Worm (Caenorhabditis elegans) whole organism, late embryonic: ENCODE data around the gene ung-1.

Experiments used
- C08G9.2 ChIP-seq: sonication (generic microtip); optimal IDR thresholded peaks from 2 replicates; lab custom pipeline; 2016; ENCODE audit warnings: mild to moderate bottlenecking, missing genetic modification characterization, moderate library complexity, missing compliant biosample characterization
- F13H6.1 ChIP-seq: sonication (generic microtip); optimal IDR thresholded peaks from 2 replicates; lab custom pipeline; 2016; ENCODE audit warnings: missing genetic modification characterization, missing compliant biosample characterization
- K02D7.2 ChIP-seq: sonication (generic microtip); optimal IDR thresholded peaks from 2 replicates; lab custom pipeline; 2017; ENCODE audit warnings: mild to moderate bottlenecking, missing genetic modification characterization, missing compliant biosample characterization
- T23F11.4 ChIP-seq: fragments of 200-800 bp; sonication (Bioruptor generic); optimal IDR thresholded peaks from 2 replicates; lab custom pipeline; 2018; ENCODE audit warnings: mild to moderate bottlenecking, missing genetic modification characterization, missing compliant biosample characterization
- ahr-1 ChIP-seq: sonication (generic microtip); optimal IDR thresholded peaks from 2 replicates; lab custom pipeline; 2016; ENCODE audit warnings: missing genetic modification characterization, missing compliant biosample characterization
- ama-1 ChIP-seq: fragments of 150-350 bp; optimal IDR thresholded peaks from 2 replicates; lab custom pipeline; 2014
- ceh-14 ChIP-seq: sonication (generic microtip); optimal IDR thresholded peaks from 2 replicates; lab custom pipeline; 2016; ENCODE audit warnings: missing genotype, missing genetic modification characterization, missing compliant biosample characterization
- ceh-18 ChIP-seq: sonication (generic microtip); optimal IDR thresholded peaks from 2 replicates; lab custom pipeline; 2016; ENCODE audit warnings: missing genetic modification characterization, missing compliant biosample characterization
- ceh-19 ChIP-seq: fragments of 200-800 bp; sonication (Bioruptor generic); optimal IDR thresholded peaks from 2 replicates; lab custom pipeline; 2018; ENCODE audit warnings: mild to moderate bottlenecking, missing genetic modification characterization, missing compliant biosample characterization
- ceh-24 ChIP-seq: sonication (generic microtip); optimal IDR thresholded peaks from 2 replicates; lab custom pipeline; 2016; ENCODE audit warnings: mild to moderate bottlenecking, missing genetic modification characterization, missing compliant biosample characterization
- ceh-34 ChIP-seq: sonication (generic microtip); optimal IDR thresholded peaks from 2 replicates; lab custom pipeline; 2016; ENCODE audit warnings: mild to moderate bottlenecking, missing genetic modification characterization, missing compliant biosample characterization
- ceh-48 ChIP-seq: sonication (generic microtip); optimal IDR thresholded peaks from 2 replicates; lab custom pipeline; 2016; ENCODE audit warnings: missing genetic modification characterization, inconsistent platforms, missing compliant biosample characterization
- ceh-6 ChIP-seq: fragments of 200-800 bp; sonication (Bioruptor generic); optimal IDR thresholded peaks from 2 replicates; lab custom pipeline; 2018; ENCODE audit warnings: mild to moderate bottlenecking, missing genetic modification characterization, missing compliant biosample characterization
- ceh-9 ChIP-seq: sonication (generic microtip); optimal IDR thresholded peaks from 2 replicates; lab custom pipeline; 2016; ENCODE audit warnings: mild to moderate bottlenecking, missing genetic modification characterization, inconsistent platforms, missing compliant biosample characterization
- dmd-4 ChIP-seq: sonication (generic microtip); optimal IDR thresholded peaks from 2 replicates; lab custom pipeline; 2016; ENCODE audit warnings: borderline replicate concordance, missing genetic modification characterization, missing compliant biosample characterization
- dve-1 ChIP-seq: sonication (generic microtip); optimal IDR thresholded peaks from 2 replicates; lab custom pipeline; 2017; ENCODE audit warnings: antibody characterized with exemption, mild to moderate bottlenecking, missing genetic modification characterization, missing compliant biosample characterization
- elt-4 ChIP-seq: sonication (generic microtip); optimal IDR thresholded peaks from 2 replicates; lab custom pipeline; 2016; ENCODE audit warnings: missing genetic modification characterization, missing compliant biosample characterization
- ets-4 ChIP-seq: sonication (generic microtip); optimal IDR thresholded peaks from 2 replicates; lab custom pipeline; 2016; ENCODE audit warnings: missing genetic modification characterization, missing compliant biosample characterization
- eyg-1 ChIP-seq: sonication (generic microtip); optimal IDR thresholded peaks from 2 replicates; lab custom pipeline; 2016; ENCODE audit warnings: missing genotype, missing genetic modification characterization, missing compliant biosample characterization
- fax-1 ChIP-seq: sonication (generic microtip); optimal IDR thresholded peaks from 2 replicates; lab custom pipeline; 2016; ENCODE audit warnings: missing genotype, missing genetic modification characterization, missing compliant biosample characterization
- fkh-6 ChIP-seq: sonication (generic microtip); optimal IDR thresholded peaks from 2 replicates; lab custom pipeline; 2016; ENCODE audit warnings: missing genetic modification characterization, missing compliant biosample characterization
- hlh-13 ChIP-seq: fragments of 200-800 bp; sonication (Bioruptor generic); optimal IDR thresholded peaks from 2 replicates; lab custom pipeline; 2018; ENCODE audit warnings: mild to moderate bottlenecking, missing genetic modification characterization, missing compliant biosample characterization
- hlh-15 ChIP-seq: sonication (generic microtip); optimal IDR thresholded peaks from 2 replicates; lab custom pipeline; 2016; ENCODE audit warnings: missing genetic modification characterization, missing compliant biosample characterization
- hlh-30 ChIP-seq: sonication (generic microtip); optimal IDR thresholded peaks from 2 replicates; lab custom pipeline; 2017; ENCODE audit warnings: antibody characterized with exemption, missing genetic modification characterization, missing compliant biosample characterization; ENCODE audit not compliant: insufficient read depth
- hlh-6 ChIP-seq: sonication (generic microtip); optimal IDR thresholded peaks from 2 replicates; lab custom pipeline; 2016; ENCODE audit warnings: missing genotype, missing genetic modification characterization, missing compliant biosample characterization
- hlh-8 ChIP-seq: sonication (generic microtip); optimal IDR thresholded peaks from 2 replicates; lab custom pipeline; 2016; ENCODE audit warnings: missing genotype, missing genetic modification characterization, missing compliant biosample characterization
- lim-6 ChIP-seq: sonication (generic microtip); optimal IDR thresholded peaks from 2 replicates; lab custom pipeline; 2016; ENCODE audit warnings: missing genetic modification characterization, missing compliant biosample characterization
- lin-11 ChIP-seq: fragments of 200-800 bp; sonication (Bioruptor generic); optimal IDR thresholded peaks from 2 replicates; lab custom pipeline; 2018; ENCODE audit warnings: mild to moderate bottlenecking, missing genetic modification characterization, missing compliant biosample characterization
- mec-3 ChIP-seq: sonication (generic microtip); optimal IDR thresholded peaks from 2 replicates; lab custom pipeline; 2016; ENCODE audit warnings: borderline replicate concordance, missing genetic modification characterization, missing compliant biosample characterization
- nfya-1 ChIP-seq: sonication (generic microtip); optimal IDR thresholded peaks from 2 replicates; lab custom pipeline; 2017; ENCODE audit warnings: missing genetic modification characterization, mild to moderate bottlenecking, missing compliant biosample characterization, antibody characterized with exemption, moderate library complexity
- nhr-232 ChIP-seq: sonication (generic microtip); optimal IDR thresholded peaks from 2 replicates; lab custom pipeline; 2016; ENCODE audit warnings: missing genetic modification characterization, missing compliant biosample characterization
- pag-3 ChIP-seq: sonication (generic microtip); optimal IDR thresholded peaks from 2 replicates; lab custom pipeline; 2016; ENCODE audit warnings: missing compliant biosample characterization, missing genetic modification characterization, borderline replicate concordance
- pha-2 ChIP-seq: sonication (generic microtip); optimal IDR thresholded peaks from 2 replicates; lab custom pipeline; 2017; ENCODE audit warnings: mild to moderate bottlenecking, missing genetic modification characterization, missing compliant biosample characterization
- pha-4 ChIP-seq: fragments of 150-350 bp; optimal IDR thresholded peaks from 2 replicates; lab custom pipeline; 2018; ENCODE audit warnings: missing biosample characterization, missing genetic modification reagents, missing genetic modification characterization
- pqm-1 ChIP-seq: sonication (generic microtip); optimal IDR thresholded peaks from 2 replicates; lab custom pipeline; 2016; ENCODE audit warnings: missing genetic modification characterization, missing compliant biosample characterization
- ref-2 ChIP-seq: sonication (generic microtip); optimal IDR thresholded peaks from 2 replicates; lab custom pipeline; 2016; ENCODE audit warnings: missing genetic modification characterization, missing compliant biosample characterization
- sdc-2 ChIP-seq: sonication (generic microtip); optimal IDR thresholded peaks from 2 replicates; lab custom pipeline; 2016; ENCODE audit warnings: missing genotype, missing genetic modification characterization, missing compliant biosample characterization
- sox-4 ChIP-seq: sonication (generic microtip); optimal IDR thresholded peaks from 2 replicates; lab custom pipeline; 2017; ENCODE audit warnings: mild to moderate bottlenecking, missing genetic modification characterization, inconsistent platforms, missing compliant biosample characterization
- syd-9 ChIP-seq: sonication (generic microtip); optimal IDR thresholded peaks from 2 replicates; lab custom pipeline; 2016; ENCODE audit warnings: mild to moderate bottlenecking, missing genetic modification characterization, moderate library complexity, missing compliant biosample characterization
- tbx-2 ChIP-seq: sonication (generic microtip); optimal IDR thresholded peaks from 2 replicates; lab custom pipeline; 2016; ENCODE audit warnings: missing genetic modification characterization, missing compliant biosample characterization
- tbx-7 ChIP-seq: sonication (generic microtip); optimal IDR thresholded peaks from 2 replicates; lab custom pipeline; 2016; ENCODE audit warnings: missing genotype, missing genetic modification characterization, missing compliant biosample characterization
- ttx-3 ChIP-seq: sonication (generic microtip); optimal IDR thresholded peaks from 2 replicates; lab custom pipeline; 2016; ENCODE audit warnings: missing genetic modification reagents, missing genetic modification characterization, missing compliant biosample characterization
- unc-55 ChIP-seq: sonication (generic microtip); optimal IDR thresholded peaks from 2 replicates; lab custom pipeline; 2017; ENCODE audit warnings: missing biosample characterization, missing genetic modification reagents, missing genetic modification characterization
- unc-86 ChIP-seq: sonication (generic microtip); optimal IDR thresholded peaks from 2 replicates; lab custom pipeline; 2016; ENCODE audit warnings: missing genetic modification characterization, missing compliant biosample characterization
- ztf-16 ChIP-seq: sonication (generic microtip); optimal IDR thresholded peaks from 2 replicates; lab custom pipeline; 2017; ENCODE audit warnings: missing genetic modification characterization, missing compliant biosample characterization

Gene ung-1

ce11 chrIII:11948437-11948836 lies 25.5 kb downstream of the ung-1 start:
- TF ChIP-seq ceh-19 (GFP tag; lab: Kevin White, UChicago) = no peak
- no peak for TF ChIP-seq ceh-48 (tag; lab: Kevin White, UChicago)
- TF ChIP-seq lin-11 = no peak
- TF ChIP-seq dve-1 (tag; lab: Kevin White, UChicago) = no peak
- no peak for TF ChIP-seq tbx-2 (tag; lab: Kevin White, UChicago)
- TF ChIP-seq ttx-3 = no peak
- TF ChIP-seq T23F11.4 (GFP tag; lab: Kevin White, UChicago) = no peak
- no peak for TF ChIP-seq pha-2
- TF ChIP-seq nhr-232 (tag; lab: Kevin White, UChicago) = no peak
- TF ChIP-seq ahr-1 (tag; lab: Kevin White, UChicago) = no peak
- no peak for TF ChIP-seq sox-4
- no peak for TF ChIP-seq pha-4 (tag; lab: Kevin White, UChicago)
- no peak for TF ChIP-seq F13H6.1 (tag; lab: Kevin White, UChicago)

DNA sequence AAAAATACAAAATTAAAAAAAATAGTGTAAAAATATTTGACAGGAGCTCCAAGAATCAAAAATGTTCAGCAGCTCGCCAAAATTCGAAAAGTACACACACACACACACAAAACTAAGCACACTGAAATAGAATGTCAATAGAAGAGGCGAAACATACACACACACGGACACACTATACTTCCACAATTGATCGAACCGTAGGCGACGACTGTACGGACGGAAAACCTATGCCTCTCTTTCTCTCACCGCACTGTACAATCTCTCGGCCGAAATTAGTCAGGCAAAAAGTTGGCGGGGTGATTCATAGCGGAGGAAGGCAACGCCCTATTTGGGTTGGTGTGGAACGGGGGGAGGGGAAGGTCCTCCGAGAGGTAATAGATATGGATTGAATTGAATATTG lies 26.4 kb downstream of the ung-1 start:
- peak; percentile 20 for TF ChIP-seq ets-4 (tag; lab: Kevin White, UChicago)
- no peak for TF ChIP-seq ceh-48 (tag; lab: Kevin White, UChicago)

- no peak for TF ChIP-seq ref-2 (tag; lab: Kevin White, UChicago)
- peak; percentile 76 for TF ChIP-seq nfya-1 (tag; lab: Kevin White, UChicago)
- TF ChIP-seq, all 69 proteins: peak for 1
These were observed 26.9 kb downstream of the ung-1 start, which contains the start of gene Y56A3A.7 for ce11 chrIII:11946973-11947372. Gene Y56A3A.7 (minus strand): TSS chrIII:11947019.

DNA sequence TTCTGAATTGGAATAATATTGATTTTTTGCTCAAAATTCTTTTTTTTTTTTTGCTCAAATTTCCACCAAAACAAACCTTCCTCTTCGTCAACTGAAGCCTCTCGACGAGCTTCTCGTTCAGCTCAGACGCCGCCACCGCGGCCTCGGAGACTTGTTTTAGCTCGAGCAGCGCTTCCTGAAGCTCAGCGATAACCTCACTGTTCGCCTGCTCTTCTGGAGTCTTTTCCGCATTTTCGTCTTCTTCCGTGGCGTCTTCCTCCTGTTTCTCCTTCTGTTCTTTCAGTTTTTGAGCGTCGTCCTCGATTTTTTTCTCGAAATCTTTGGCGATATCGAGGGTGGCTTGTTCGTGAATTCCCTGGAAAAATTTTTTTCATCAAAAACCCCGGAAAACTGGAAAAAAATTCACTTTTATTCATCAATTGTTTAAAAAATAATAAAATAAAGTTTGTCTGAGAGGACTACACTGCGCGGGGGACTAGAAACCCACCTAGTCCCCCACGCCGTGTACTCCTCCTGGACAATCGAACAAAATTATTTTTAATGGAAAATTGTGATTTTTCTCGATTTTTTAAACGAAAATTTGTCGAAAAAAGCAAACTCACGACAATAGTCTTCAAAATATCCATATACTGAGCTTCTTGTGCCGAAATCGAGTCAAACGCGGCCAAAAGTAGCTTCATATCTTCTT lies 27.7 kb downstream of the ung-1 start:
- TF ChIP-seq ceh-14 (tag; lab: Kevin White, UChicago) = peak; percentile 47
- peak; percentile 65 for TF ChIP-seq hlh-6 (tag; lab: Kevin White, UChicago)
- TF ChIP-seq tbx-7 (tag; lab: Kevin White, UChicago) = peak; percentile 96
- TF ChIP-seq ama-1 (lab: Kevin White, UChicago) = no peak
- peak; percentile 60 for TF ChIP-seq ceh-34 (tag; lab: Kevin White, UChicago)
- TF ChIP-seq ceh-24 (tag; lab: Kevin White, UChicago) = no peak
- TF ChIP-seq hlh-15 = peak; percentile 18
- TF ChIP-seq ztf-16 (tag; lab: Kevin White, UChicago) = no peak
- peak; percentile 84 for TF ChIP-seq mec-3 (tag; lab: Kevin White, UChicago)
- TF ChIP-seq F13H6.1 (tag; lab: Kevin White, UChicago) = peak; percentile 72
- peak; percentile 69 for TF ChIP-seq K02D7.2 (tag; lab: Kevin White, UChicago)
- peak; percentile 41 for TF ChIP-seq sdc-2 (tag; lab: Kevin White, UChicago)
- peak; percentile 79 for TF ChIP-seq ref-2 (tag; lab: Kevin White, UChicago)
- TF ChIP-seq pha-2 = peak; percentile 42
- TF ChIP-seq fkh-6 (tag; lab: Kevin White, UChicago) = peak; percentile 51
- peak; percentile 97 for TF ChIP-seq ets-4 (tag; lab: Kevin White, UChicago)
- no peak for TF ChIP-seq hlh-13 (GFP tag; lab: Kevin White, UChicago)
- TF ChIP-seq unc-86 (tag; lab: Kevin White, UChicago) = peak; percentile 49
- TF ChIP-seq ceh-6 (GFP tag; lab: Kevin White, UChicago) = no peak
- TF ChIP-seq lim-6 (tag; lab: Kevin White, UChicago) = peak; percentile 81
- TF ChIP-seq pqm-1 (tag; lab: Kevin White, UChicago) = peak; percentile 59
- TF ChIP-seq C08G9.2 = peak; percentile 95
- TF ChIP-seq ceh-9 = no peak
- peak; percentile 15 for TF ChIP-seq syd-9
- peak; percentile 87 for TF ChIP-seq hlh-8
- TF ChIP-seq unc-55 = no peak
- TF ChIP-seq tbx-2 (tag; lab: Kevin White, UChicago) = peak; percentile 94
- TF ChIP-seq elt-4 (tag; lab: Kevin White, UChicago) = no peak
- peak; percentile 34 for TF ChIP-seq dmd-4 (tag; lab: Kevin White, UChicago)
- TF ChIP-seq ceh-18 = peak; percentile 6
- no peak for TF ChIP-seq lin-11
- TF ChIP-seq fax-1 (tag; lab: Kevin White, UChicago) = peak; percentile 71
- peak; percentile 70 for TF ChIP-seq eyg-1 (tag; lab: Kevin White, UChicago)
- TF ChIP-seq pag-3 (tag; lab: Kevin White, UChicago) = no peak
- TF ChIP-seq ceh-19 (GFP tag; lab: Kevin White, UChicago) = peak; percentile 33
- TF ChIP-seq hlh-30 (tag; lab: Kevin White, UChicago) = no peak
- peak; percentile 64 for TF ChIP-seq nfya-1 (tag; lab: Kevin White, UChicago)
